Worm (Caenorhabditis elegans) whole organism, young adult: ENCODE data around the gene oxi-1.
A peak's percentile ranks its signal among the peaks of the same experiment; 100 is the strongest.

Experiments used
- B0336.3 ChIP-seq: fragments of 200-800 bp; sonication (Bioruptor generic); IDR thresholded peaks from 2 replicates; pipeline ENCODE4 v1.3.6; 2022; ENCODE audit warnings: missing genetic modification characterization, missing compliant biosample characterization
- F22D6.2 ChIP-seq: sonication (generic microtip); optimal IDR thresholded peaks from 2 replicates; lab custom pipeline; 2016; ENCODE audit warnings: mild to moderate bottlenecking, missing genetic modification characterization, missing compliant biosample characterization
- F23B12.7 ChIP-seq: sonication (generic microtip); optimal IDR thresholded peaks from 2 replicates; lab custom pipeline; 2017; ENCODE audit warnings: missing genetic modification characterization, mild to moderate bottlenecking, missing compliant biosample characterization, antibody characterized with exemption, moderate library complexity; ENCODE audit not compliant: insufficient read depth
- F33H1.4 ChIP-seq: fragments of 200-800 bp; sonication (Bioruptor generic); IDR thresholded peaks from 2 replicates; pipeline ENCODE4 v1.3.6; 2022; ENCODE audit warnings: missing genetic modification reagents, missing genetic modification characterization, missing compliant biosample characterization
- F37B4.10 ChIP-seq: fragments of 200-800 bp; sonication (Bioruptor generic); IDR thresholded peaks from 2 replicates; pipeline ENCODE4 v1.3.6; 2022; ENCODE audit warnings: missing genetic modification characterization, missing compliant biosample characterization
- F49E8.2 ChIP-seq: sonication (generic microtip); optimal IDR thresholded peaks from 3 replicates; lab custom pipeline; 2017; ENCODE audit warnings: missing genetic modification characterization, mild to moderate bottlenecking, missing compliant biosample characterization, antibody characterized with exemption, moderate library complexity; ENCODE audit not compliant: insufficient read depth
- F55B11.4 ChIP-seq: sonication (generic microtip); optimal IDR thresholded peaks from 2 replicates; lab custom pipeline; 2016; ENCODE audit warnings: missing compliant biosample characterization, missing genetic modification characterization, borderline replicate concordance; ENCODE audit not compliant: insufficient read depth
- F57C9.4 ChIP-seq: sonication (generic microtip); optimal IDR thresholded peaks from 2 replicates; lab custom pipeline; 2017; ENCODE audit warnings: mild to moderate bottlenecking, missing genetic modification characterization, missing compliant biosample characterization
- K11D2.4 ChIP-seq: fragments of 200-800 bp; sonication (Bioruptor generic); IDR thresholded peaks from 2 replicates; pipeline ENCODE4 v1.3.6; 2022; ENCODE audit warnings: missing genetic modification reagents, missing genetic modification characterization, missing compliant biosample characterization
- K12H6.12 ChIP-seq: fragments of 200-800 bp; sonication (Bioruptor generic); optimal IDR thresholded peaks from 2 replicates; lab custom pipeline; 2018; ENCODE audit warnings: mild to moderate bottlenecking, missing genetic modification characterization, missing compliant biosample characterization
- Y95B8A.8 ChIP-seq: fragments of 200-800 bp; sonication (Bioruptor generic); IDR thresholded peaks from 2 replicates; pipeline ENCODE4 v1.3.6; 2022; ENCODE audit warnings: missing genetic modification reagents, missing genetic modification characterization, missing compliant biosample characterization
- aptf-2 ChIP-seq: fragments of 200-800 bp; sonication (Bioruptor generic); conservative IDR thresholded peaks from 2 replicates; pipeline ENCODE4 v1.3.6; 2022; ENCODE audit warnings: missing genetic modification reagents, missing genetic modification characterization, missing compliant biosample characterization
- aptf-3 ChIP-seq: fragments of 200-800 bp; sonication (Bioruptor generic); IDR thresholded peaks from 2 replicates; pipeline ENCODE4 v1.3.6; 2022; ENCODE audit warnings: missing genetic modification characterization, missing compliant biosample characterization
- atf-7 ChIP-seq: sonication (generic microtip); optimal IDR thresholded peaks from 2 replicates; lab custom pipeline; 2017; ENCODE audit warnings: mild to moderate bottlenecking, missing genetic modification characterization, missing compliant biosample characterization
- attf-3 ChIP-seq: fragments of 200-800 bp; sonication (Bioruptor generic); conservative IDR thresholded peaks from 2 replicates; pipeline ENCODE4 v1.3.6; 2022; ENCODE audit warnings: missing genetic modification reagents, missing genetic modification characterization, missing compliant biosample characterization
- ccch-3 ChIP-seq: fragments of 200-800 bp; sonication (Bioruptor generic); optimal IDR thresholded peaks from 2 replicates; lab custom pipeline; 2018; ENCODE audit warnings: mild to moderate bottlenecking, missing genetic modification characterization, missing compliant biosample characterization
- cebp-1 ChIP-seq, 2 experiments: fragments of 200-800 bp in 1 of 2; sonication (Bioruptor generic) in 1 of 2; sonication (generic microtip) in 1 of 2; IDR thresholded peaks in 1 of 2; optimal IDR thresholded peaks in 1 of 2; 2 replicates each; pipeline versions ENCODE4 v1.3.6 to Lab custom; 2017 to 2022; ENCODE audit warnings: missing compliant biosample characterization in 2 of 2, missing genetic modification characterization in 2 of 2, mild to moderate bottlenecking in 1 of 2, missing genetic modification reagents in 1 of 2, moderate library complexity in 1 of 2
- cebp-2 ChIP-seq: fragments of 200-800 bp; sonication (Bioruptor generic); IDR thresholded peaks from 2 replicates; pipeline ENCODE4 v1.3.6; 2022; ENCODE audit warnings: missing genetic modification characterization, missing compliant biosample characterization
- ceh-40 ChIP-seq: fragments of 200-800 bp; sonication (Bioruptor generic); IDR thresholded peaks from 2 replicates; pipeline ENCODE4 v1.3.6; 2022; ENCODE audit warnings: missing genetic modification characterization, missing compliant biosample characterization
- ceh-58 ChIP-seq: fragments of 200-800 bp; sonication (Bioruptor generic); IDR thresholded peaks from 2 replicates; pipeline ENCODE4 v1.3.6; 2022; ENCODE audit warnings: missing genetic modification characterization, missing compliant biosample characterization
- ceh-91 ChIP-seq: fragments of 200-800 bp; sonication (Bioruptor generic); IDR thresholded peaks from 2 replicates; pipeline ENCODE4 v1.3.6; 2022; ENCODE audit warnings: missing genetic modification reagents, missing genetic modification characterization, missing compliant biosample characterization
- die-1 ChIP-seq: sonication (generic microtip); optimal IDR thresholded peaks from 2 replicates; lab custom pipeline; 2016; ENCODE audit warnings: missing genotype, mild to moderate bottlenecking, missing genetic modification characterization, missing compliant biosample characterization
- dpl-1 ChIP-seq: fragments of 150-350 bp; optimal IDR thresholded peaks from 2 replicates; lab custom pipeline; 2014; ENCODE audit warnings: missing biosample characterization, missing genetic modification reagents, missing genetic modification characterization
- efl-1 ChIP-seq: fragments of 150-350 bp; optimal IDR thresholded peaks from 2 replicates; lab custom pipeline; 2014; ENCODE audit warnings: missing biosample characterization, missing genetic modification reagents, missing genetic modification characterization
- fkh-3 ChIP-seq: sonication (generic microtip); optimal IDR thresholded peaks from 2 replicates; lab custom pipeline; 2016; ENCODE audit warnings: mild to moderate bottlenecking, missing genetic modification characterization, missing compliant biosample characterization
- him-1 ChIP-seq: sonication (generic microtip); optimal IDR thresholded peaks from 2 replicates; lab custom pipeline; 2016; ENCODE audit warnings: missing genotype, missing genetic modification reagents, missing genetic modification characterization, missing compliant biosample characterization
- hlh-12 ChIP-seq: sonication (generic microtip); optimal IDR thresholded peaks from 2 replicates; lab custom pipeline; 2016; ENCODE audit warnings: missing genetic modification characterization, missing compliant biosample characterization
- hrde-1 ChIP-seq: sonication (generic microtip); optimal IDR thresholded peaks from 2 replicates; lab custom pipeline; 2016; ENCODE audit warnings: missing genetic modification characterization, mild to moderate bottlenecking, missing compliant biosample characterization, moderate library complexity, missing genotype, missing genetic modification reagents, borderline replicate concordance
- let-607 ChIP-seq, 2 experiments: fragments of 200-800 bp in 1 of 2; sonication (Bioruptor generic) in 1 of 2; sonication (generic microtip) in 1 of 2; optimal IDR thresholded peaks; 2 replicates each; lab custom pipeline; 2016 to 2018; ENCODE audit warnings: mild to moderate bottlenecking in 2 of 2, missing compliant biosample characterization in 2 of 2, missing genetic modification characterization in 2 of 2, moderate library complexity in 2 of 2, missing genotype in 1 of 2
- lin-26 ChIP-seq: fragments of 200-800 bp; sonication (Bioruptor generic); IDR thresholded peaks from 2 replicates; pipeline ENCODE4 v1.3.6; 2022; ENCODE audit warnings: missing genetic modification reagents, missing genetic modification characterization, missing compliant biosample characterization
- madf-3 ChIP-seq: fragments of 200-800 bp; sonication (Bioruptor generic); IDR thresholded peaks from 2 replicates; pipeline ENCODE4 v1.3.6; 2022; ENCODE audit warnings: missing genetic modification reagents, missing genetic modification characterization, missing compliant biosample characterization
- madf-6 ChIP-seq: fragments of 200-800 bp; sonication (Bioruptor generic); IDR thresholded peaks from 2 replicates; pipeline ENCODE4 v1.3.6; 2022; ENCODE audit warnings: missing genetic modification reagents, missing genetic modification characterization, missing compliant biosample characterization
- mxl-1 ChIP-seq: sonication (generic microtip); optimal IDR thresholded peaks from 2 replicates; lab custom pipeline; 2016; ENCODE audit warnings: missing genetic modification characterization, missing compliant biosample characterization
- nhr-179 ChIP-seq: sonication (generic microtip); optimal IDR thresholded peaks from 2 replicates; lab custom pipeline; 2016; ENCODE audit warnings: mild to moderate bottlenecking, missing genetic modification characterization, missing compliant biosample characterization
- pbrm-1 ChIP-seq: fragments of 200-800 bp; sonication (Bioruptor generic); IDR thresholded peaks from 2 replicates; pipeline ENCODE4 v1.3.6; 2022; ENCODE audit warnings: missing genetic modification reagents, missing genetic modification characterization, missing compliant biosample characterization
- pha-4 ChIP-seq: fragments of 150-350 bp; sonication (generic microtip); optimal IDR thresholded peaks from 2 replicates; lab custom pipeline; 2014; ENCODE audit warnings: missing biosample characterization, missing genetic modification reagents, missing genetic modification characterization
- rpc-1 ChIP-seq, 2 experiments: fragments of 150-350 bp in 1 of 2; sonication (generic microtip) in 1 of 2; optimal IDR thresholded peaks; 2 replicates each; lab custom pipeline; 2014 to 2018; ENCODE audit warnings: missing biosample characterization in 1 of 2, missing genetic modification characterization in 1 of 2, missing genetic modification reagents in 1 of 2, missing genotype in 1 of 2
- sea-2 ChIP-seq: fragments of 200-800 bp; sonication (Bioruptor generic); IDR thresholded peaks from 2 replicates; pipeline ENCODE4 v1.3.6; 2022; ENCODE audit warnings: missing genetic modification characterization, missing compliant biosample characterization
- somi-1 ChIP-seq: fragments of 200-800 bp; sonication (Bioruptor generic); optimal IDR thresholded peaks from 2 replicates; lab custom pipeline; 2018; ENCODE audit warnings: mild to moderate bottlenecking, missing genetic modification characterization, missing compliant biosample characterization
- tbp1 ChIP-seq: fragments of 200-800 bp; sonication (Bioruptor generic); optimal IDR thresholded peaks from 2 replicates; lab custom pipeline; 2018; ENCODE audit warnings: mild to moderate bottlenecking, missing genetic modification characterization, missing compliant biosample characterization
- tbx-9 ChIP-seq: sonication (generic microtip); optimal IDR thresholded peaks from 2 replicates; lab custom pipeline; 2016; ENCODE audit warnings: borderline replicate concordance, missing genetic modification characterization, inconsistent platforms, missing compliant biosample characterization
- unc-130 ChIP-seq: sonication (generic microtip); optimal IDR thresholded peaks from 2 replicates; lab custom pipeline; 2016; ENCODE audit warnings: missing genetic modification reagents, missing genetic modification characterization, missing compliant biosample characterization
- zim-3 ChIP-seq: sonication (generic microtip); optimal IDR thresholded peaks from 2 replicates; lab custom pipeline; 2017; ENCODE audit warnings: mild to moderate bottlenecking, missing genetic modification characterization, moderate library complexity, missing compliant biosample characterization
- ztf-18 ChIP-seq: sonication (generic microtip); optimal IDR thresholded peaks from 2 replicates; lab custom pipeline; 2016; ENCODE audit warnings: missing genotype, mild to moderate bottlenecking, missing genetic modification characterization, missing compliant biosample characterization
- ztf-22 ChIP-seq: fragments of 200-800 bp; sonication (Bioruptor generic); optimal IDR thresholded peaks from 2 replicates; lab custom pipeline; 2018; ENCODE audit warnings: mild to moderate bottlenecking, missing genetic modification characterization, moderate library complexity, missing compliant biosample characterization
- ztf-25 ChIP-seq: fragments of 200-800 bp; sonication (Bioruptor generic); IDR thresholded peaks from 2 replicates; pipeline ENCODE4 v1.3.6; 2022; ENCODE audit warnings: missing genetic modification reagents, missing genetic modification characterization, missing compliant biosample characterization
- ztf-26 ChIP-seq: sonication (generic microtip); optimal IDR thresholded peaks from 2 replicates; lab custom pipeline; 2017; ENCODE audit warnings: missing genetic modification characterization, missing compliant biosample characterization
- ztf-3 ChIP-seq: fragments of 200-800 bp; sonication (Bioruptor generic); optimal IDR thresholded peaks from 2 replicates; lab custom pipeline; 2018; ENCODE audit warnings: mild to moderate bottlenecking, missing genetic modification characterization, missing compliant biosample characterization

oxi-1 gene

ce11 chrIII:10844873-10845272 is 13.2 kb upstream of the oxi-1 start, which contains the start of gene pde-12 (continued):
- no peak for TF ChIP-seq atf-7 (tag; lab: Kevin White, UChicago)
- no peak for TF ChIP-seq K12H6.12 (tag; lab: Kevin White, UChicago)
- no peak; the same call in 1 of the 2 replicates for TF ChIP-seq B0336.3 (GFP tag; lab: Robert Waterston, UW)
- TF ChIP-seq sea-2 (GFP tag; lab: Robert Waterston, UW), result no peak
- no peak for TF ChIP-seq cebp-1 (GFP tag; IDR thresholded peaks at IDR 0.05; lab: Robert Waterston, UW)
- TF ChIP-seq cebp-1 (tag; optimal IDR thresholded peaks at IDR 0.05; lab: Kevin White, UChicago), result peak; percentile 77
- no peak for TF ChIP-seq mxl-1 (tag; lab: Kevin White, UChicago)
- no peak for TF ChIP-seq dpl-1 (GFP tag; lab: Kevin White, UChicago)
- no peak for TF ChIP-seq ztf-22
- TF ChIP-seq somi-1, result peak; percentile 8
- TF ChIP-seq F22D6.2 (tag; lab: Kevin White, UChicago), result peak; percentile 36
- TF ChIP-seq F49E8.2 (tag; lab: Kevin White, UChicago), result no peak
- no peak for TF ChIP-seq F23B12.7
- TF ChIP-seq ceh-91 (GFP tag; lab: Robert Waterston, UW), result no peak
- TF ChIP-seq Y95B8A.8 (GFP tag; lab: Robert Waterston, UW), result 0 out of 2 replicates have a peak, but pooled peaks have one; percentile 52
- no peak for TF ChIP-seq fkh-3 (tag; lab: Kevin White, UChicago)
- peak; percentile 94 for TF ChIP-seq ztf-18
- no peak for TF ChIP-seq tbx-9 (tag; lab: Kevin White, UChicago)
- TF ChIP-seq ccch-3 (GFP tag; lab: Kevin White, UChicago), result no peak
- no peak for TF ChIP-seq ceh-58 (GFP tag; lab: Robert Waterston, UW)
- TF ChIP-seq F37B4.10, result no peak
- no peak for TF ChIP-seq rpc-1 (optimal IDR thresholded peaks at IDR 0.05; lab: Kevin White, UChicago)
- TF ChIP-seq rpc-1 (tag; optimal IDR thresholded peaks at IDR 0.05; lab: Kevin White, UChicago), result no peak
- no peak for TF ChIP-seq F55B11.4 (tag; lab: Kevin White, UChicago)
- TF ChIP-seq let-607 (tag; optimal IDR thresholded peaks at IDR 0.05; lab: Kevin White, UChicago), result peak in 1 of 2 experiments; percentile 39
- peak; percentile 52 for TF ChIP-seq tbp1 (GFP tag; lab: Kevin White, UChicago)
- no peak for TF ChIP-seq ceh-40 (GFP tag; lab: Robert Waterston, UW)
- TF ChIP-seq him-1, result no peak
- TF ChIP-seq hrde-1 (tag; lab: Kevin White, UChicago), result no peak
- TF ChIP-seq nhr-179 (tag; lab: Kevin White, UChicago), result no peak
- TF ChIP-seq F57C9.4, result no peak
- no peak for TF ChIP-seq cebp-2 (GFP tag; lab: Robert Waterston, UW)
- TF ChIP-seq die-1, result no peak
- TF ChIP-seq F33H1.4 (GFP tag; lab: Robert Waterston, UW), result no peak; the same call in none of the 2 replicates
- no peak for TF ChIP-seq ztf-3
- no peak for TF ChIP-seq madf-3 (GFP tag; lab: Robert Waterston, UW)
- TF ChIP-seq madf-6, result no peak; the same call in 1 of the 2 replicates
- TF ChIP-seq K11D2.4 (GFP tag; lab: Robert Waterston, UW), result no peak; the same call in 1 of the 2 replicates
- no peak for TF ChIP-seq pha-4 (tag; lab: Kevin White, UChicago)
- TF ChIP-seq aptf-2, result no peak
- TF ChIP-seq zim-3 (tag; lab: Kevin White, UChicago), result no peak
- TF ChIP-seq lin-26, result no peak
- TF ChIP-seq pbrm-1 (GFP tag; lab: Robert Waterston, UW), result no peak; the same call in 1 of the 2 replicates
- TF ChIP-seq ztf-26, result peak; percentile 35
- no peak for TF ChIP-seq ztf-25 (GFP tag; lab: Robert Waterston, UW)
- TF ChIP-seq hlh-12 (tag; lab: Kevin White, UChicago), result no peak
- no peak for TF ChIP-seq attf-3 (GFP tag; lab: Robert Waterston, UW)
- TF ChIP-seq efl-1 (GFP tag; lab: Kevin White, UChicago), result peak; percentile 19
- TF ChIP-seq aptf-3 (GFP tag; lab: Robert Waterston, UW), result no peak
- no peak for TF ChIP-seq unc-130 (GFP tag; lab: Kevin White, UChicago)
